Fruit fly (Drosophila melanogaster): Measurements from ENCODE around the gene VhaAC39-2.

The VhaAC39-2 gene

dm6 chr3R:23156865-23157515 is 2.1 kb downstream of the VhaAC39-2 start (continued):
- TF ChIP-seq CG4820 (GFP tag; optimal IDR thresholded peaks at IDR 0.05) (no peak), gro (GFP tag; optimal IDR thresholded peaks at IDR 0.05) (no peak), fd3F (GFP tag; optimal IDR thresholded peaks at IDR 0.05) (no peak), CG13123 (GFP tag; optimal IDR thresholded peaks at IDR 0.05) (no peak), CG9932 (GFP tag; IDR thresholded peaks at IDR 0.05) (no peak), seq (GFP tag; IDR thresholded peaks at IDR 0.05) (0 out of 2 replicates have a peak, but pooled peaks have one; percentile 44), ttk (GFP tag; IDR thresholded peaks at IDR 0.05) (no peak), gcm2 (GFP tag; optimal IDR thresholded peaks at IDR 0.05) (no peak), CG2120 (GFP tag; optimal IDR thresholded peaks at IDR 0.05) (no peak), CG12219 (GFP tag; optimal IDR thresholded peaks at IDR 0.05) (no peak), CG17612 (GFP tag; IDR thresholded peaks at IDR 0.05) (no peak), CG6791 (GFP tag; IDR thresholded peaks at IDR 0.05; ENCODE audit: partially characterized antibody) (peak; percentile 32; the same call in 1 of the 3 replicates), CG10267 (tag; optimal IDR thresholded peaks at IDR 0.05) (no peak), Abd-B (GFP tag; optimal IDR thresholded peaks at IDR 0.05) (no peak), CG10321 (GFP tag; IDR thresholded peaks at IDR 0.05) (0 out of 2 replicates have a peak, but pooled peaks have one; percentile 38), CG6854 (GFP tag; optimal IDR thresholded peaks at IDR 0.05) (peak; percentile 51), Dip2 (GFP tag; IDR thresholded peaks at IDR 0.05) (no peak), CG6654 (GFP tag; optimal IDR thresholded peaks at IDR 0.05) (no peak), CG6765 (GFP tag; optimal IDR thresholded peaks at IDR 0.05) (no peak), CG14050 (GFP tag; IDR thresholded peaks at IDR 0.05) (no peak), CkIIα-i1 (GFP tag; IDR thresholded peaks at IDR 0.05) (no peak), Max (GFP tag; optimal IDR thresholded peaks at IDR 0.05) (no peak), CG6683 (GFP tag; optimal IDR thresholded peaks at IDR 0.05) (peak; percentile 24), pb (GFP tag; optimal IDR thresholded peaks at IDR 0.05) (no peak), fd64A (GFP tag; optimal IDR thresholded peaks at IDR 0.05) (peak; percentile 44), prd (optimal IDR thresholded peaks at IDR 0.05) (no peak), prd (GFP tag; IDR thresholded peaks at IDR 0.05) (no peak), MBD-R2 (GFP tag; IDR thresholded peaks at IDR 0.05) (0 out of 2 replicates have a peak, but pooled peaks have one; percentile 12), CG4360 (GFP tag; IDR thresholded peaks at IDR 0.05) (0 out of 2 replicates have a peak, but pooled peaks have one; percentile 52), CG6813 (GFP tag; optimal IDR thresholded peaks at IDR 0.05) (no peak), crol (GFP tag; IDR thresholded peaks at IDR 0.05) (peak; percentile 99), Lpt (GFP tag; optimal IDR thresholded peaks at IDR 0.05) (no peak), bcd (GFP tag; optimal IDR thresholded peaks at IDR 0.05) (no peak), CG8924 (tag; optimal IDR thresholded peaks at IDR 0.05) (peak; percentile 36), CG3838 (GFP tag; optimal IDR thresholded peaks at IDR 0.05) (no peak), CG10209 (GFP tag; optimal IDR thresholded peaks at IDR 0.05) (no peak), CG12391 (tag; optimal IDR thresholded peaks at IDR 0.05) (no peak), Ets65A (GFP tag) (no peak), gsb (GFP tag; IDR thresholded peaks at IDR 0.05) (no peak), pfk (GFP tag; optimal IDR thresholded peaks at IDR 0.05) (no peak), CG13894 (tag; optimal IDR thresholded peaks at IDR 0.05) (no peak), CG8765 (GFP tag; IDR thresholded peaks at IDR 0.05) (no peak), HmgD (GFP tag; optimal IDR thresholded peaks at IDR 0.05) (no peak), dmrt11E (tag; optimal IDR thresholded peaks at IDR 0.05) (no peak), CG15696 (tag; optimal IDR thresholded peaks at IDR 0.05) (peak; percentile 5), lab (GFP tag; optimal IDR thresholded peaks at IDR 0.05) (peak; percentile 23), p53 (GFP tag; optimal IDR thresholded peaks at IDR 0.05) (no peak), E2f2 (GFP tag; IDR thresholded peaks at IDR 0.05) (peak; percentile 14; the same call in 1 of the 2 replicates), pros (GFP tag; optimal IDR thresholded peaks at IDR 0.05) (peak; percentile 63), CG30020 (tag; optimal IDR thresholded peaks at IDR 0.05) (no peak), yki (optimal IDR thresholded peaks at IDR 0.05) (no peak)

All from whole organism, embryonic.